Worm (Caenorhabditis elegans) whole organism, L4 larva: Measurements from ENCODE around the gene kcnl-1.
A peak's percentile ranks its signal among the peaks of the same experiment; 100 is the strongest.

ENCODE experiments used
- D1046.2 ChIP-seq: fragments of 200-800 bp; sonication (Bioruptor generic); IDR thresholded peaks from 2 replicates; pipeline ENCODE4 v1.3.6; 2022; ENCODE audit warnings: missing genetic modification characterization, missing compliant biosample characterization
- F49E8.2 ChIP-seq: sonication (generic microtip); optimal IDR thresholded peaks from 2 replicates; lab custom pipeline; 2016; ENCODE audit warnings: missing compliant biosample characterization, mild to moderate bottlenecking, missing genetic modification characterization, borderline replicate concordance
- Y105C5A.15 ChIP-seq: fragments of 200-800 bp; sonication (Bioruptor generic); IDR thresholded peaks from 2 replicates; pipeline ENCODE4 v1.3.6; 2022; ENCODE audit warnings: missing genetic modification characterization, missing compliant biosample characterization
- Y48G9A.11 ChIP-seq: fragments of 200-800 bp; sonication (Bioruptor generic); IDR thresholded peaks from 2 replicates; pipeline ENCODE4 v1.3.6; 2022; ENCODE audit warnings: missing genetic modification reagents, missing genetic modification characterization, missing compliant biosample characterization
- ZK337.2 ChIP-seq: fragments of 200-800 bp; sonication (Bioruptor generic); IDR thresholded peaks from 2 replicates; pipeline ENCODE4 v1.3.6; 2022; ENCODE audit warnings: missing genetic modification reagents, missing genetic modification characterization, missing compliant biosample characterization
- ZK546.5 ChIP-seq, 2 experiments: sonication (generic microtip); optimal IDR thresholded peaks; 2 replicates each; lab custom pipeline; 2017; ENCODE audit warnings: missing biosample characterization in 2 of 2, missing genetic modification characterization in 2 of 2
- aha-1 ChIP-seq: fragments of 150-350 bp; peaks from one replicate; lab custom pipeline; 2014; ENCODE audit warnings: missing biosample characterization, missing genetic modification characterization
- aly-2 ChIP-seq: sonication (generic microtip); optimal IDR thresholded peaks from 2 replicates; lab custom pipeline; 2018; ENCODE audit warnings: missing biosample characterization, missing genetic modification characterization
- arid-1 ChIP-seq: fragments of 200-800 bp; sonication (Bioruptor generic); conservative IDR thresholded peaks from 2 replicates; pipeline ENCODE4 v1.3.6; 2022; ENCODE audit warnings: missing genetic modification reagents, missing genetic modification characterization, missing compliant biosample characterization
- ceh-28 ChIP-seq: fragments of 150-350 bp; optimal IDR thresholded peaks from 2 replicates; lab custom pipeline; 2014; ENCODE audit warnings: missing biosample characterization, missing genetic modification reagents, missing genetic modification characterization
- ceh-44 ChIP-seq: fragments of 200-800 bp; sonication (Bioruptor generic); IDR thresholded peaks from 2 replicates; pipeline ENCODE4 v1.3.6; 2022; ENCODE audit warnings: missing genetic modification reagents, missing genetic modification characterization, missing compliant biosample characterization
- ces-1 ChIP-seq: fragments of 150-350 bp; sonication (generic microtip); optimal IDR thresholded peaks from 4 replicates; lab custom pipeline; 2014; ENCODE audit warnings: missing biosample characterization, missing genetic modification reagents, missing genetic modification characterization
- daf-8 ChIP-seq: fragments of 200-800 bp; sonication (Bioruptor generic); IDR thresholded peaks from 2 replicates; pipeline ENCODE4 v1.3.6; 2022; ENCODE audit warnings: missing genetic modification characterization, missing compliant biosample characterization
- duxl-1 ChIP-seq: sonication (generic microtip); optimal IDR thresholded peaks from 2 replicates; lab custom pipeline; 2016; ENCODE audit warnings: mild to moderate bottlenecking, missing genetic modification characterization, moderate library complexity, missing compliant biosample characterization; ENCODE audit not compliant: poor library complexity
- egl-43 ChIP-seq: fragments of 200-800 bp; sonication (Bioruptor generic); IDR thresholded peaks from 2 replicates; pipeline ENCODE4 v1.3.6; 2022; ENCODE audit warnings: missing genetic modification reagents, missing genetic modification characterization, missing compliant biosample characterization
- fkh-10 ChIP-seq: fragments of 150-350 bp; optimal IDR thresholded peaks from 2 replicates; lab custom pipeline; 2014; ENCODE audit warnings: missing biosample characterization, missing genetic modification reagents, missing genetic modification characterization
- hif-1 ChIP-seq, 2 experiments: sonication (generic microtip); optimal IDR thresholded peaks; 2 replicates each; lab custom pipeline; 2016 to 2017; ENCODE audit warnings: missing compliant biosample characterization in 2 of 2, missing genetic modification characterization in 2 of 2, missing genetic modification reagents in 2 of 2, missing genotype in 2 of 2, mild to moderate bottlenecking in 1 of 2
- hlh-11 ChIP-seq: fragments of 200-800 bp; sonication (Bioruptor generic); optimal IDR thresholded peaks from 2 replicates; lab custom pipeline; 2018; ENCODE audit warnings: mild to moderate bottlenecking, missing genetic modification characterization, missing compliant biosample characterization
- hlh-30 ChIP-seq: sonication (generic microtip); optimal IDR thresholded peaks from 2 replicates; lab custom pipeline; 2017; ENCODE audit warnings: antibody characterized with exemption, mild to moderate bottlenecking, missing genetic modification characterization, missing compliant biosample characterization; ENCODE audit not compliant: insufficient read depth
- hmg-1.1 ChIP-seq: fragments of 200-800 bp; sonication (Bioruptor generic); IDR thresholded peaks from 2 replicates; pipeline ENCODE4 v1.3.6; 2022; ENCODE audit warnings: missing genetic modification reagents, missing genetic modification characterization, missing compliant biosample characterization
- lin-13 ChIP-seq: fragments of 150-350 bp; optimal IDR thresholded peaks from 2 replicates; lab custom pipeline; 2014; ENCODE audit warnings: missing biosample characterization, missing genetic modification reagents, missing genetic modification characterization
- lin-15B ChIP-seq: fragments of 150-350 bp; sonication (generic microtip); optimal IDR thresholded peaks from 3 replicates; lab custom pipeline; 2014; ENCODE audit warnings: missing biosample characterization, missing genetic modification characterization
- lin-29 ChIP-seq: fragments of 200-800 bp; sonication (Bioruptor generic); IDR thresholded peaks from 2 replicates; pipeline ENCODE4 v1.3.6; 2022; ENCODE audit warnings: missing genetic modification reagents, missing genetic modification characterization, missing compliant biosample characterization
- mep-1 ChIP-seq: fragments of 150-350 bp; sonication (generic microtip); optimal IDR thresholded peaks from 3 replicates; lab custom pipeline; 2014; ENCODE audit warnings: missing biosample characterization, missing genetic modification characterization
- mes-2 ChIP-seq: sonication (generic microtip); optimal IDR thresholded peaks from 2 replicates; lab custom pipeline; 2016; ENCODE audit warnings: missing genotype, mild to moderate bottlenecking, missing genetic modification characterization, missing compliant biosample characterization; ENCODE audit not compliant: poor library complexity, severe bottlenecking
- nhr-111 ChIP-seq: fragments of 200-800 bp; sonication (Bioruptor generic); optimal IDR thresholded peaks from 2 replicates; lab custom pipeline; 2018; ENCODE audit warnings: mild to moderate bottlenecking, missing genetic modification characterization, missing compliant biosample characterization
- nhr-42 ChIP-seq: fragments of 200-800 bp; sonication (Bioruptor generic); IDR thresholded peaks from 2 replicates; pipeline ENCODE4 v1.3.6; 2022; ENCODE audit warnings: missing genetic modification characterization, missing compliant biosample characterization
- nhr-76 ChIP-seq: fragments of 150-350 bp; optimal IDR thresholded peaks from 2 replicates; lab custom pipeline; 2014; ENCODE audit warnings: missing biosample characterization, missing genetic modification characterization
- saeg-2 ChIP-seq: fragments of 200-800 bp; sonication (Bioruptor generic); IDR thresholded peaks from 2 replicates; pipeline ENCODE4 v1.3.6; 2022; ENCODE audit warnings: missing genetic modification reagents, missing genetic modification characterization, missing compliant biosample characterization
- set-16 ChIP-seq: fragments of 200-800 bp; sonication (Bioruptor generic); IDR thresholded peaks from 2 replicates; pipeline ENCODE4 v1.3.6; 2022; ENCODE audit warnings: missing genetic modification reagents, missing genetic modification characterization, missing compliant biosample characterization
- snpc-4 ChIP-seq: fragments of 150-350 bp; optimal IDR thresholded peaks from 2 replicates; lab custom pipeline; 2014; ENCODE audit warnings: missing biosample characterization, missing genetic modification characterization
- tra-1 ChIP-seq: fragments of 200-800 bp; sonication (Bioruptor generic); IDR thresholded peaks from 2 replicates; pipeline ENCODE4 v1.3.6; 2022; ENCODE audit warnings: missing genetic modification reagents, missing genetic modification characterization, missing compliant biosample characterization
- unc-130 ChIP-seq: sonication (generic microtip); optimal IDR thresholded peaks from 2 replicates; lab custom pipeline; 2016; ENCODE audit warnings: missing genetic modification reagents, missing genetic modification characterization, missing compliant biosample characterization
- unc-39 ChIP-seq: sonication (generic microtip); optimal IDR thresholded peaks from 2 replicates; lab custom pipeline; 2017; ENCODE audit warnings: missing biosample characterization, missing genetic modification characterization
- unc-62 ChIP-seq, 3 experiments: fragments of 150-350 bp in 1 of 3; sonication (generic microtip); optimal IDR thresholded peaks in 2 of 3; peaks in 1 of 3; 1 replicate in 1 of 3; 2 replicates in 2 of 3; lab custom pipeline; 2014 to 2017; ENCODE audit warnings: missing biosample characterization in 3 of 3, missing genetic modification characterization in 3 of 3, missing genetic modification reagents in 3 of 3, missing genotype in 1 of 3
- zag-1 ChIP-seq: fragments of 150-350 bp; optimal IDR thresholded peaks from 2 replicates; lab custom pipeline; 2014; ENCODE audit warnings: missing biosample characterization, missing genetic modification characterization
- zfp-3 ChIP-seq: fragments of 200-800 bp; sonication (Bioruptor generic); conservative IDR thresholded peaks from 2 replicates; pipeline ENCODE4 v1.3.6; 2022; ENCODE audit warnings: missing genetic modification reagents, missing genetic modification characterization, missing compliant biosample characterization
- ztf-7 ChIP-seq: fragments of 150-350 bp; optimal IDR thresholded peaks from 2 replicates; lab custom pipeline; 2014; ENCODE audit warnings: missing biosample characterization, missing genetic modification characterization

kcnl-1 gene

ce11 chrV:19634197-19634596 lies 69.0 kb downstream of the kcnl-1 start:
- TF ChIP-seq unc-62 (GFP tag; optimal IDR thresholded peaks at IDR 0.05 in 1 of 2; lab: Kevin White, UChicago) (peak in 1 of 2 experiments; percentile 48), unc-62 (tag; optimal IDR thresholded peaks at IDR 0.05; lab: Kevin White, UChicago) (no peak), snpc-4 (tag; lab: Kevin White, UChicago) (no peak), hlh-30 (tag; lab: Kevin White, UChicago) (no peak)

- TF ChIP-seq ceh-44 (GFP tag; lab: Robert Waterston, UW) (0 out of 2 replicates have a peak, but pooled peaks have one; percentile 10), ceh-28 (tag; lab: Kevin White, UChicago) (peak; percentile 95)
Measured at ce11 chrV:19635525-19636193, 70.5 kb downstream of the kcnl-1 start.

DNA sequence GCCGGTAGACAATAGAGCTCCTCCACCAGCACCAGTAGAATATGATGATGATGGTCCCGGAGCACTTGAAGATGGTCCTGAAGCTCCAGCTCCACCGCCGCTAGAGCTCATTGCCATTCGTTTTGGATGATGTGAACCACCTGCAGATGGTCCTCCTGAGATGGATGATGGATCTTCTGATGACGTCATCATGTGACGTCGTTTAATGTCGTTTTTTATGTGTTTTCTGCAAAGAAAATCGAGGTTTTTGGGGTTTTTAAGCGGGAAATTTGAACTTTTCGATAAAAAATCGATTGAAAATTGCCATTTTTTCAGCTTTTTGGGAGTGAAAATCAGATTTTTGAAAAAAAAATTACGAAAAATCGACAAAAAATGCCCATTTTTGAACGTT lies 71.0 kb downstream of the kcnl-1 start:
- no peak for TF ChIP-seq ceh-28 (tag; lab: Kevin White, UChicago)
- TF ChIP-seq hif-1 (tag; optimal IDR thresholded peaks at IDR 0.05; lab: Kevin White, UChicago), result no peak
- no peak for TF ChIP-seq ZK546.5 (tag; optimal IDR thresholded peaks at IDR 0.05; lab: Kevin White, UChicago)
- TF ChIP-seq Y48G9A.11 (GFP tag; lab: Robert Waterston, UW), result peak; percentile 67; the same call in 1 of the 2 replicates
- no peak for TF ChIP-seq ces-1 (GFP tag; lab: Kevin White, UChicago)
- TF ChIP-seq mes-2 (tag; lab: Kevin White, UChicago), result peak; percentile 35
- TF ChIP-seq set-16, result 0 out of 2 replicates have a peak, but pooled peaks have one; percentile 25
- TF ChIP-seq aha-1 (tag; lab: Kevin White, UChicago), result peak; percentile 12
- TF ChIP-seq egl-43 (GFP tag; lab: Robert Waterston, UW), result 0 out of 2 replicates have a peak, but pooled peaks have one; percentile 43

ce11 chrV:19637890-19638289 lies 72.7 kb downstream of the kcnl-1 start:
- no peak for TF ChIP-seq nhr-111 (GFP tag; lab: Kevin White, UChicago)
- TF ChIP-seq aha-1 (tag; lab: Kevin White, UChicago), result peak; percentile 92
- no peak for TF ChIP-seq zfp-3 (GFP tag; lab: Robert Waterston, UW)
- peak; percentile 5; the same call in 1 of the 2 replicates for TF ChIP-seq Y48G9A.11 (GFP tag; lab: Robert Waterston, UW)
- TF ChIP-seq daf-8 (GFP tag; lab: Robert Waterston, UW), result no peak
- no peak for TF ChIP-seq unc-130 (GFP tag; lab: Kevin White, UChicago)
- no peak for TF ChIP-seq ZK337.2 (GFP tag; lab: Robert Waterston, UW)
- no peak for TF ChIP-seq Y105C5A.15 (GFP tag; lab: Robert Waterston, UW)
- TF ChIP-seq, all 104 proteins: peak for 2

DNA sequence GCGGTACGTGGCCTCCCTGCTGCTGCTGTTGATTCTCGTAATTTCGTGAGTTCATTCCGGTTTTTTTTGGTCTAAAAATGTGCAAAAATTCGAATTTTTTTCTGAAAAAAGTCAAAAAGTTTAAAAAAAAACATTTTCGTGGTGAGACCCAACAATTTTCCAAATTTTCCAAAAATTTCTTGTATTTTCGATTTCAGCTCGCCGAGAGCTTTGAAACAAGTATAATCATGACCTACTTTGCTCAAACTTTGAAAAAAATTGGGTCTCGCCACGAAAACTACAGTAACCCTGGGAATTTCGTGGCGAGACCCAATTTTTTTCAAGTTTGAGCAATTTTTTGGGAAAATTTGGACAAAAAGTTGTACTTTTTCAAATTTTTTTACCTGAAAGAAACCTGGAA lies 75.6 kb downstream of the kcnl-1 start, which contains the start of gene Y43F8C.6:
Gene Y43F8C.6, minus strand, starts transcription at position 101 of the 400 bp plus-strand sequence.
- TF ChIP-seq aly-2 (no peak), lin-13 (GFP tag; lab: Kevin White, UChicago) (no peak), lin-15B (no peak), ces-1 (GFP tag; lab: Kevin White, UChicago) (no peak), D1046.2 (GFP tag; lab: Robert Waterston, UW) (no peak)

ce11 chrV:19643015-19643414 lies 77.8 kb downstream of the kcnl-1 start:
- TF ChIP-seq mep-1 (tag; lab: Kevin White, UChicago) (peak; percentile 91), zag-1 (tag; lab: Kevin White, UChicago) (no peak), saeg-2 (GFP tag; lab: Robert Waterston, UW) (peak; percentile 88), duxl-1 (peak; percentile 95), lin-29 (GFP tag; lab: Robert Waterston, UW) (peak; percentile 75), aly-2 (no peak), arid-1 (GFP tag; lab: Robert Waterston, UW) (peak; percentile 93), nhr-111 (GFP tag; lab: Kevin White, UChicago) (peak; percentile 93), Y48G9A.11 (GFP tag; lab: Robert Waterston, UW) (peak; percentile 92), ceh-28 (tag; lab: Kevin White, UChicago) (no peak), tra-1 (GFP tag; lab: Robert Waterston, UW) (peak; percentile 88), hlh-11 (tag; lab: Kevin White, UChicago) (peak; percentile 79), mes-2 (tag; lab: Kevin White, UChicago) (peak; percentile 90), unc-39 (tag; lab: Kevin White, UChicago) (no peak), nhr-76 (tag; lab: Kevin White, UChicago) (no peak), ztf-7 (tag; lab: Kevin White, UChicago) (peak; percentile 54), fkh-10 (no peak), hmg-1.1 (peak; percentile 96), nhr-42 (GFP tag; lab: Robert Waterston, UW) (peak; percentile 95), F49E8.2 (tag; lab: Kevin White, UChicago) (peak; percentile 95)
